Fruit fly (Drosophila melanogaster): ENCODE data around the gene CG11723.

dm6 chr2L:2184129-2184528 lies 37.1 kb upstream of the CG11723 start:
- TF ChIP-seq EcR (GFP tag; optimal IDR thresholded peaks at IDR 0.05) (no peak), CG13204 (GFP tag; optimal IDR thresholded peaks at IDR 0.05) (no peak), CG14655 (GFP tag; optimal IDR thresholded peaks at IDR 0.05) (no peak), Pif1B (GFP tag; optimal IDR thresholded peaks at IDR 0.05) (no peak), gl (tag; optimal IDR thresholded peaks at IDR 0.05) (no peak), CG32121 (GFP tag; IDR thresholded peaks at IDR 0.05) (0 out of 2 replicates have a peak, but pooled peaks have one; percentile 25), CG9948 (tag; optimal IDR thresholded peaks at IDR 0.05) (no peak)
